Worm (Caenorhabditis elegans) whole organism, L1 larva: ENCODE results near the gene F52E1.3.

ENCODE experiments used
- C04F5.9 ChIP-seq: sonication (generic microtip); optimal IDR thresholded peaks from 2 replicates; lab custom pipeline; 2016; ENCODE audit warnings: missing genetic modification characterization, missing compliant biosample characterization
- ceh-8 ChIP-seq: fragments of 200-800 bp; sonication (Bioruptor generic); optimal IDR thresholded peaks from 2 replicates; lab custom pipeline; 2018; ENCODE audit warnings: mild to moderate bottlenecking, missing genetic modification characterization, moderate library complexity, missing compliant biosample characterization
- ceh-82 ChIP-seq, 3 experiments: fragments of 150-350 bp in 1 of 3; sonication (generic microtip) in 2 of 3; optimal IDR thresholded peaks; 2 replicates each; lab custom pipeline; 2014 to 2017; ENCODE audit warnings: missing biosample characterization in 3 of 3, missing genetic modification characterization in 3 of 3
- dpl-1 ChIP-seq, 3 experiments: fragments of 150-350 bp in 2 of 3; sonication (generic microtip) in 1 of 3; optimal IDR thresholded peaks; 2 replicates each; lab custom pipeline; 2014 to 2017; ENCODE audit warnings: missing biosample characterization in 3 of 3, missing genetic modification characterization in 3 of 3, missing genetic modification reagents in 3 of 3
- dsc-1 ChIP-seq: sonication (generic microtip); optimal IDR thresholded peaks from 2 replicates; lab custom pipeline; 2016; ENCODE audit warnings: mild to moderate bottlenecking, missing genetic modification characterization, missing compliant biosample characterization
- efl-1 ChIP-seq, 4 experiments: fragments of 150-350 bp; optimal IDR thresholded peaks in 3 of 4; peaks in 1 of 4; 1 replicate in 1 of 4; 2 replicates in 3 of 4; lab custom pipeline; 2014; ENCODE audit warnings: missing biosample characterization in 2 of 4, missing genetic modification characterization in 2 of 4, missing genetic modification reagents in 2 of 4
- efl-3 ChIP-seq: fragments of 200-800 bp; sonication (Bioruptor generic); optimal IDR thresholded peaks from 2 replicates; lab custom pipeline; 2018; ENCODE audit warnings: mild to moderate bottlenecking, missing genetic modification characterization, missing compliant biosample characterization
- egl-13 ChIP-seq: sonication (generic microtip); optimal IDR thresholded peaks from 2 replicates; lab custom pipeline; 2016; ENCODE audit warnings: missing genotype, missing genetic modification reagents, missing genetic modification characterization, missing compliant biosample characterization
- egl-27 ChIP-seq, 2 experiments: fragments of 150-350 bp in 1 of 2; sonication (generic microtip); optimal IDR thresholded peaks; 3 replicates each; lab custom pipeline; 2017 to 2018; ENCODE audit warnings: missing biosample characterization in 2 of 2, missing genetic modification characterization in 2 of 2, missing genetic modification reagents in 2 of 2
- elt-2 ChIP-seq: sonication (generic microtip); optimal IDR thresholded peaks from 2 replicates; lab custom pipeline; 2016; ENCODE audit warnings: missing genetic modification characterization, mild to moderate bottlenecking, inconsistent platforms, missing compliant biosample characterization, missing genetic modification reagents
- elt-3 ChIP-seq, 6 experiments: fragments of 150-350 bp in 1 of 6; sonication (generic microtip); optimal IDR thresholded peaks; 2 replicates each; lab custom pipeline; 2017 to 2018; ENCODE audit warnings: missing biosample characterization in 6 of 6, missing genetic modification characterization in 6 of 6, inconsistent platforms in 1 of 6
- ets-5 ChIP-seq: fragments of 200-800 bp; sonication (Bioruptor generic); IDR thresholded peaks from 2 replicates; pipeline ENCODE4 v1.3.6; 2022; ENCODE audit warnings: missing genetic modification characterization, missing compliant biosample characterization
- fkh-10 ChIP-seq: sonication (generic microtip); optimal IDR thresholded peaks from 2 replicates; lab custom pipeline; 2017; ENCODE audit warnings: missing biosample characterization, missing genetic modification reagents, missing genetic modification characterization
- fkh-8 ChIP-seq: sonication (generic microtip); optimal IDR thresholded peaks from 2 replicates; lab custom pipeline; 2016; ENCODE audit warnings: mild to moderate bottlenecking, missing genetic modification characterization, missing compliant biosample characterization
- fos-1 ChIP-seq: fragments of 150-350 bp; optimal IDR thresholded peaks from 2 replicates; lab custom pipeline; 2014; ENCODE audit warnings: missing biosample characterization, missing genetic modification characterization
- grh-1 ChIP-seq: fragments of 200-800 bp; sonication (Bioruptor generic); IDR thresholded peaks from 2 replicates; pipeline ENCODE4 v1.3.6; 2022; ENCODE audit warnings: missing genetic modification reagents, missing genetic modification characterization, missing compliant biosample characterization
- hlh-17 ChIP-seq: fragments of 200-800 bp; sonication (Bioruptor generic); optimal IDR thresholded peaks from 2 replicates; lab custom pipeline; 2018; ENCODE audit warnings: missing genetic modification characterization, mild to moderate bottlenecking, missing compliant biosample characterization, moderate library complexity, borderline replicate concordance
- irx-1 ChIP-seq: sonication (generic microtip); optimal IDR thresholded peaks from 2 replicates; lab custom pipeline; 2016; ENCODE audit warnings: missing genetic modification characterization, missing compliant biosample characterization
- isw-1 ChIP-seq: fragments of 200-800 bp; sonication (Bioruptor generic); IDR thresholded peaks from 2 replicates; pipeline ENCODE4 v1.3.6; 2022; ENCODE audit warnings: missing genetic modification characterization, missing compliant biosample characterization
- lin-13 ChIP-seq: fragments of 150-350 bp; optimal IDR thresholded peaks from 2 replicates; lab custom pipeline; 2014; ENCODE audit warnings: missing biosample characterization, missing genetic modification reagents, missing genetic modification characterization
- lin-15B ChIP-seq: fragments of 150-350 bp; sonication (generic microtip); optimal IDR thresholded peaks from 3 replicates; lab custom pipeline; 2014; ENCODE audit warnings: missing biosample characterization, missing genetic modification characterization
- lin-35 ChIP-seq, 2 experiments: fragments of 150-350 bp; optimal IDR thresholded peaks; 2 replicates each; lab custom pipeline; 2014; ENCODE audit warnings: missing biosample characterization in 2 of 2, missing genetic modification characterization in 2 of 2, missing genetic modification reagents in 2 of 2
- lin-39 ChIP-seq: fragments of 150-350 bp; optimal IDR thresholded peaks from 2 replicates; lab custom pipeline; 2014; ENCODE audit warnings: missing biosample characterization, missing genetic modification reagents, missing genetic modification characterization
- lir-3 ChIP-seq: sonication (generic microtip); optimal IDR thresholded peaks from 2 replicates; lab custom pipeline; 2016; ENCODE audit warnings: mild to moderate bottlenecking, missing genetic modification characterization, moderate library complexity, missing compliant biosample characterization; ENCODE audit not compliant: poor library complexity
- lsy-2 ChIP-seq, 2 experiments: fragments of 150-350 bp; optimal IDR thresholded peaks; 2 replicates each; lab custom pipeline; 2014; ENCODE audit warnings: missing biosample characterization in 2 of 2, missing genetic modification characterization in 2 of 2
- mdl-1 ChIP-seq, 2 experiments: fragments of 150-350 bp; optimal IDR thresholded peaks; 2 replicates each; lab custom pipeline; 2014 to 2017; ENCODE audit warnings: missing biosample characterization in 2 of 2, missing genetic modification characterization in 2 of 2, inconsistent platforms in 1 of 2
- nhr-11 ChIP-seq: fragments of 150-350 bp; optimal IDR thresholded peaks from 2 replicates; lab custom pipeline; 2014; ENCODE audit warnings: missing biosample characterization, missing genetic modification characterization
- nhr-19 ChIP-seq: fragments of 200-800 bp; sonication (Bioruptor generic); conservative IDR thresholded peaks from 2 replicates; pipeline ENCODE4 v1.3.6; 2022; ENCODE audit warnings: missing genetic modification characterization, missing compliant biosample characterization
- nhr-20 ChIP-seq: sonication (generic microtip); optimal IDR thresholded peaks from 2 replicates; lab custom pipeline; 2016; ENCODE audit warnings: mild to moderate bottlenecking, missing genetic modification characterization, missing compliant biosample characterization
- nhr-47 ChIP-seq: sonication (generic microtip); optimal IDR thresholded peaks from 2 replicates; lab custom pipeline; 2016; ENCODE audit warnings: mild to moderate bottlenecking, missing genetic modification characterization, moderate library complexity, missing compliant biosample characterization
- nhr-76 ChIP-seq: sonication (generic microtip); optimal IDR thresholded peaks from 2 replicates; lab custom pipeline; 2017; ENCODE audit warnings: missing biosample characterization, missing genetic modification characterization
- nhr-84 ChIP-seq: sonication (generic microtip); optimal IDR thresholded peaks from 2 replicates; lab custom pipeline; 2017; ENCODE audit warnings: missing biosample characterization, missing genetic modification characterization
- nhr-85 ChIP-seq: sonication (generic microtip); peaks from one replicate; lab custom pipeline; 2016; ENCODE audit warnings: missing genetic modification characterization, inconsistent platforms, missing compliant biosample characterization
- nhr-90 ChIP-seq: sonication (generic microtip); optimal IDR thresholded peaks from 2 replicates; lab custom pipeline; 2016; ENCODE audit warnings: mild to moderate bottlenecking, missing genetic modification characterization, missing compliant biosample characterization; ENCODE audit not compliant: poor library complexity
- pax-3 ChIP-seq: fragments of 200-800 bp; sonication (Bioruptor generic); optimal IDR thresholded peaks from 2 replicates; lab custom pipeline; 2018; ENCODE audit warnings: mild to moderate bottlenecking, missing genetic modification characterization, moderate library complexity, missing compliant biosample characterization
- skn-1 ChIP-seq: fragments of 150-350 bp; optimal IDR thresholded peaks from 2 replicates; lab custom pipeline; 2014; ENCODE audit warnings: missing biosample characterization, missing genetic modification characterization
- snpc-4 ChIP-seq: fragments of 150-350 bp; optimal IDR thresholded peaks from 2 replicates; lab custom pipeline; 2014; ENCODE audit warnings: missing biosample characterization, missing genetic modification characterization
- snu-23 ChIP-seq: sonication (generic microtip); optimal IDR thresholded peaks from 2 replicates; lab custom pipeline; 2016; ENCODE audit warnings: missing genetic modification characterization, missing compliant biosample characterization
- sox-4 ChIP-seq: sonication (generic microtip); optimal IDR thresholded peaks from 2 replicates; lab custom pipeline; 2016; ENCODE audit warnings: missing genetic modification characterization, missing compliant biosample characterization
- sptf-1 ChIP-seq: fragments of 150-350 bp; optimal IDR thresholded peaks from 2 replicates; lab custom pipeline; 2014; ENCODE audit warnings: missing biosample characterization, missing genetic modification characterization
- sup-37 ChIP-seq: fragments of 200-800 bp; sonication (Bioruptor generic); optimal IDR thresholded peaks from 2 replicates; lab custom pipeline; 2018; ENCODE audit warnings: mild to moderate bottlenecking, missing genetic modification characterization, missing compliant biosample characterization
- swsn-7 ChIP-seq: sonication (generic microtip); optimal IDR thresholded peaks from 2 replicates; lab custom pipeline; 2016; ENCODE audit warnings: missing genetic modification characterization, missing compliant biosample characterization
- tbx-2 ChIP-seq: sonication (generic microtip); optimal IDR thresholded peaks from 2 replicates; lab custom pipeline; 2016; ENCODE audit warnings: missing genetic modification characterization, missing compliant biosample characterization
- unc-130 ChIP-seq: fragments of 150-350 bp; optimal IDR thresholded peaks from 2 replicates; lab custom pipeline; 2017; ENCODE audit warnings: missing biosample characterization, missing genetic modification characterization, inconsistent platforms
- unc-86 ChIP-seq: sonication (generic microtip); optimal IDR thresholded peaks from 2 replicates; lab custom pipeline; 2016; ENCODE audit warnings: missing genetic modification characterization, missing compliant biosample characterization
- unc-98 ChIP-seq: fragments of 200-800 bp; sonication (Bioruptor generic); IDR thresholded peaks from 2 replicates; pipeline ENCODE4 v1.3.6; 2022; ENCODE audit warnings: missing genetic modification characterization, missing compliant biosample characterization
- zag-1 ChIP-seq: fragments of 150-350 bp; optimal IDR thresholded peaks from 2 replicates; lab custom pipeline; 2014; ENCODE audit warnings: missing biosample characterization, missing genetic modification characterization
- ztf-11 ChIP-seq, 2 experiments: sonication (generic microtip); optimal IDR thresholded peaks; 2 replicates each; lab custom pipeline; 2016 to 2017; ENCODE audit warnings: missing genetic modification characterization in 2 of 2, missing biosample characterization in 1 of 2, missing compliant biosample characterization in 1 of 2

F52E1.3 gene

ce11 chrV:8358702-8359101 lies 35.9 kb upstream of the F52E1.3 start:
- TF ChIP-seq C04F5.9 (tag; lab: Kevin White, UChicago) (no peak), snu-23 (GFP tag; lab: Kevin White, UChicago) (no peak), efl-1 (optimal IDR thresholded peaks at IDR 0.05; lab: Kevin White, UChicago) (no peak), efl-1 (GFP tag; optimal IDR thresholded peaks at IDR 0.05 in 1 of 2; lab: Kevin White, UChicago) (peak in 1 of 2 experiments; percentile 63), lsy-2 (tag; optimal IDR thresholded peaks at IDR 0.05; lab: Kevin White, UChicago) (no peak)

- TF ChIP-seq fkh-10 (GFP tag; lab: Kevin White, UChicago) (peak; percentile 5), nhr-84 (no peak), lir-3 (tag; lab: Kevin White, UChicago) (no peak), pax-3 (tag; lab: Kevin White, UChicago) (no peak), sup-37 (GFP tag; lab: Kevin White, UChicago) (no peak), ceh-8 (GFP tag; lab: Kevin White, UChicago) (peak; percentile 8), swsn-7 (peak; percentile 79), lsy-2 (tag; optimal IDR thresholded peaks at IDR 0.05; lab: Kevin White, UChicago) (peak; percentile 82 to 83), elt-3 (tag; optimal IDR thresholded peaks at IDR 0.05; lab: Kevin White, UChicago) (peak in 2 of 6 experiments; percentile 32 to 69), mdl-1 (tag; optimal IDR thresholded peaks at IDR 0.05; lab: Kevin White, UChicago) (peak in 1 of 2 experiments; percentile 23), dsc-1 (peak; percentile 71), nhr-47 (tag; lab: Kevin White, UChicago) (peak; percentile 76), sox-4 (tag; lab: Kevin White, UChicago) (peak; percentile 13), nhr-85 (tag; lab: Kevin White, UChicago) (peak; percentile 83), tbx-2 (tag; lab: Kevin White, UChicago) (peak; percentile 74), ceh-82 (tag; optimal IDR thresholded peaks at IDR 0.05; lab: Kevin White, UChicago) (peak; percentile 53 to 83 (median 58)), skn-1 (tag; lab: Kevin White, UChicago) (peak; percentile 22), irx-1 (tag; lab: Kevin White, UChicago) (peak; percentile 63), elt-2 (peak; percentile 77), egl-27 (tag; optimal IDR thresholded peaks at IDR 0.05; lab: Kevin White, UChicago) (no peak), fkh-8 (tag; lab: Kevin White, UChicago) (peak; percentile 21), grh-1 (GFP tag; lab: Robert Waterston, UW) (peak; percentile 34; the same call in 1 of the 2 replicates), hlh-17 (GFP tag; lab: Kevin White, UChicago) (no peak), lin-15B (tag; lab: Kevin White, UChicago) (peak; percentile 8), lin-39 (tag; lab: Kevin White, UChicago) (peak; percentile 61), nhr-76 (tag; lab: Kevin White, UChicago) (no peak), ets-5 (GFP tag; lab: Robert Waterston, UW) (no peak), efl-1 (optimal IDR thresholded peaks at IDR 0.05; lab: Kevin White, UChicago) (peak; percentile 59 to 75), efl-1 (GFP tag; optimal IDR thresholded peaks at IDR 0.05 in 1 of 2; lab: Kevin White, UChicago) (peak; percentile 66 to 97), efl-3 (GFP tag; lab: Kevin White, UChicago) (no peak), snpc-4 (tag; lab: Kevin White, UChicago) (peak; percentile 89), isw-1 (GFP tag; lab: Robert Waterston, UW) (no peak), nhr-19 (GFP tag; lab: Robert Waterston, UW) (peak; percentile 77), lin-35 (GFP tag; optimal IDR thresholded peaks at IDR 0.05; lab: Kevin White, UChicago) (peak; percentile 69 to 78), dpl-1 (GFP tag; optimal IDR thresholded peaks at IDR 0.05; lab: Kevin White, UChicago) (peak; percentile 64 to 81 (median 75)), unc-98 (GFP tag; lab: Robert Waterston, UW) (no peak), zag-1 (tag; lab: Kevin White, UChicago) (no peak), ztf-11 (tag; optimal IDR thresholded peaks at IDR 0.05; lab: Kevin White, UChicago) (peak in 1 of 2 experiments; percentile 30), unc-86 (tag; lab: Kevin White, UChicago) (peak; percentile 30), snu-23 (GFP tag; lab: Kevin White, UChicago) (peak; percentile 76), unc-130 (tag; lab: Kevin White, UChicago) (peak; percentile 31), nhr-90 (tag; lab: Kevin White, UChicago) (peak; percentile 65), nhr-11 (tag; lab: Kevin White, UChicago) (no peak), egl-13 (tag; lab: Kevin White, UChicago) (peak; percentile 39), sptf-1 (tag; lab: Kevin White, UChicago) (no peak), nhr-20 (tag; lab: Kevin White, UChicago) (peak; percentile 78), lin-13 (GFP tag; lab: Kevin White, UChicago) (peak; percentile 24), fos-1 (tag; lab: Kevin White, UChicago) (no peak)
Measured at ce11 chrV:8359113-8359564, 35.5 kb upstream of the F52E1.3 start, which contains the start of gene mpdu-1. TSS of gene mpdu-1 (minus strand) at chrV:8359163.
